Worm (Caenorhabditis elegans) whole organism, L4 larva: Measurements from ENCODE around the gene oac-23.

Source experiments
- D1046.2 ChIP-seq: fragments of 200-800 bp; sonication (Bioruptor generic); IDR thresholded peaks from 2 replicates; pipeline ENCODE4 v1.3.6; 2022; ENCODE audit warnings: missing genetic modification characterization, missing compliant biosample characterization
- F10B5.3 ChIP-seq: sonication (generic microtip); optimal IDR thresholded peaks from 2 replicates; lab custom pipeline; 2016; ENCODE audit warnings: mild to moderate bottlenecking, missing genetic modification characterization, missing compliant biosample characterization
- F44E2.7 ChIP-seq: fragments of 200-800 bp; sonication (Bioruptor generic); IDR thresholded peaks from 2 replicates; pipeline ENCODE4 v2.1.2; 2022; ENCODE audit warnings: missing genetic modification characterization, missing compliant biosample characterization
- T26A8.4 ChIP-seq: fragments of 200-800 bp; sonication (Bioruptor generic); IDR thresholded peaks from 2 replicates; pipeline ENCODE4 v1.3.6; 2022; ENCODE audit warnings: missing genetic modification characterization, missing compliant biosample characterization
- ZK546.5 ChIP-seq, 2 experiments: sonication (generic microtip); optimal IDR thresholded peaks; 2 replicates each; lab custom pipeline; 2017; ENCODE audit warnings: missing biosample characterization in 2 of 2, missing genetic modification characterization in 2 of 2
- ama-1 ChIP-seq: fragments of 150-350 bp; optimal IDR thresholded peaks from 2 replicates; lab custom pipeline; 2014; ENCODE audit warnings: inconsistent platforms, mixed read lengths
- attf-4 ChIP-seq: sonication (generic microtip); optimal IDR thresholded peaks from 3 replicates; lab custom pipeline; 2017; ENCODE audit warnings: missing biosample characterization, missing genetic modification characterization
- ceh-32 ChIP-seq: sonication (generic microtip); optimal IDR thresholded peaks from 2 replicates; lab custom pipeline; 2016; ENCODE audit warnings: mild to moderate bottlenecking, missing genetic modification characterization, missing compliant biosample characterization; ENCODE audit not compliant: poor library complexity
- ceh-82 ChIP-seq: sonication (generic microtip); optimal IDR thresholded peaks from 2 replicates; lab custom pipeline; 2017; ENCODE audit warnings: missing biosample characterization, missing genetic modification characterization
- ctbp-1 ChIP-seq: fragments of 200-800 bp; sonication (Bioruptor generic); IDR thresholded peaks from 2 replicates; pipeline ENCODE4 v1.3.6; 2022; ENCODE audit warnings: missing genetic modification reagents, missing genetic modification characterization, missing compliant biosample characterization
- daf-19 ChIP-seq: fragments of 200-800 bp; sonication (Bioruptor generic); conservative IDR thresholded peaks from 2 replicates; pipeline ENCODE4 v1.3.6; 2022; ENCODE audit warnings: missing genetic modification characterization, missing compliant biosample characterization
- dmd-6 ChIP-seq: fragments of 200-800 bp; sonication (Bioruptor generic); IDR thresholded peaks from 2 replicates; pipeline ENCODE4 v1.3.6; 2022; ENCODE audit warnings: missing genetic modification reagents, missing genetic modification characterization, missing compliant biosample characterization
- dmd-9 ChIP-seq: fragments of 200-800 bp; sonication (Bioruptor generic); IDR thresholded peaks from 2 replicates; pipeline ENCODE4 v1.3.6; 2022; ENCODE audit warnings: missing genetic modification reagents, missing genetic modification characterization, missing compliant biosample characterization
- dpl-1 ChIP-seq: fragments of 150-350 bp; optimal IDR thresholded peaks from 2 replicates; lab custom pipeline; 2014; ENCODE audit warnings: missing biosample characterization, missing genetic modification reagents, missing genetic modification characterization
- dve-1 ChIP-seq: sonication (generic microtip); optimal IDR thresholded peaks from 2 replicates; lab custom pipeline; 2017; ENCODE audit warnings: antibody characterized with exemption, mild to moderate bottlenecking, missing genetic modification characterization, missing compliant biosample characterization; ENCODE audit not compliant: insufficient read depth
- egl-27 ChIP-seq: sonication (generic microtip); optimal IDR thresholded peaks from 3 replicates; lab custom pipeline; 2017; ENCODE audit warnings: missing biosample characterization, missing genetic modification reagents, missing genetic modification characterization
- hlh-11 ChIP-seq: fragments of 200-800 bp; sonication (Bioruptor generic); optimal IDR thresholded peaks from 2 replicates; lab custom pipeline; 2018; ENCODE audit warnings: mild to moderate bottlenecking, missing genetic modification characterization, missing compliant biosample characterization
- hlh-30 ChIP-seq: sonication (generic microtip); optimal IDR thresholded peaks from 2 replicates; lab custom pipeline; 2017; ENCODE audit warnings: antibody characterized with exemption, mild to moderate bottlenecking, missing genetic modification characterization, missing compliant biosample characterization; ENCODE audit not compliant: insufficient read depth
- hmg-1.1 ChIP-seq: fragments of 200-800 bp; sonication (Bioruptor generic); IDR thresholded peaks from 2 replicates; pipeline ENCODE4 v1.3.6; 2022; ENCODE audit warnings: missing genetic modification reagents, missing genetic modification characterization, missing compliant biosample characterization
- lin-13 ChIP-seq: fragments of 150-350 bp; optimal IDR thresholded peaks from 2 replicates; lab custom pipeline; 2014; ENCODE audit warnings: missing biosample characterization, missing genetic modification reagents, missing genetic modification characterization
- lsy-2 ChIP-seq, 2 experiments: fragments of 150-350 bp in 1 of 2; sonication (generic microtip) in 1 of 2; optimal IDR thresholded peaks; 2 replicates each; lab custom pipeline; 2014 to 2017; ENCODE audit warnings: missing biosample characterization in 2 of 2, missing genetic modification characterization in 2 of 2
- madf-9 ChIP-seq: fragments of 200-800 bp; sonication (Bioruptor generic); conservative IDR thresholded peaks from 2 replicates; pipeline ENCODE4 v1.3.6; 2022; ENCODE audit warnings: missing genetic modification reagents, missing genetic modification characterization, missing compliant biosample characterization
- mdl-1 ChIP-seq, 2 experiments: fragments of 150-350 bp in 1 of 2; sonication (generic microtip) in 1 of 2; optimal IDR thresholded peaks; 2 replicates each; lab custom pipeline; 2014 to 2017; ENCODE audit warnings: missing biosample characterization in 2 of 2, missing genetic modification characterization in 2 of 2
- mdt-29 ChIP-seq: fragments of 200-800 bp; sonication (Bioruptor generic); IDR thresholded peaks from 2 replicates; pipeline ENCODE4 v1.3.6; 2022; ENCODE audit warnings: missing genetic modification reagents, missing genetic modification characterization, missing compliant biosample characterization
- mep-1 ChIP-seq: fragments of 150-350 bp; sonication (generic microtip); optimal IDR thresholded peaks from 3 replicates; lab custom pipeline; 2014; ENCODE audit warnings: missing biosample characterization, missing genetic modification characterization
- mes-2 ChIP-seq: sonication (generic microtip); optimal IDR thresholded peaks from 2 replicates; lab custom pipeline; 2016; ENCODE audit warnings: missing genotype, mild to moderate bottlenecking, missing genetic modification characterization, missing compliant biosample characterization; ENCODE audit not compliant: poor library complexity, severe bottlenecking
- mxl-3 ChIP-seq: fragments of 200-800 bp; sonication (Bioruptor generic); optimal IDR thresholded peaks from 2 replicates; lab custom pipeline; 2018; ENCODE audit warnings: mild to moderate bottlenecking, missing genetic modification characterization, missing compliant biosample characterization
- nhr-11 ChIP-seq: fragments of 150-350 bp; optimal IDR thresholded peaks from 2 replicates; lab custom pipeline; 2014; ENCODE audit warnings: missing biosample characterization, missing genetic modification characterization
- nhr-111 ChIP-seq: fragments of 200-800 bp; sonication (Bioruptor generic); optimal IDR thresholded peaks from 2 replicates; lab custom pipeline; 2018; ENCODE audit warnings: mild to moderate bottlenecking, missing genetic modification characterization, missing compliant biosample characterization
- nhr-28 ChIP-seq: fragments of 150-350 bp; optimal IDR thresholded peaks from 2 replicates; lab custom pipeline; 2014; ENCODE audit warnings: missing biosample characterization, missing genetic modification characterization
- nhr-6 ChIP-seq: fragments of 150-350 bp; optimal IDR thresholded peaks from 2 replicates; lab custom pipeline; 2014; ENCODE audit warnings: missing biosample characterization, missing genetic modification characterization
- nhr-77 ChIP-seq: fragments of 150-350 bp; optimal IDR thresholded peaks from 2 replicates; lab custom pipeline; 2014; ENCODE audit warnings: missing biosample characterization, missing genetic modification characterization
- pha-4 ChIP-seq, 2 experiments: fragments of 150-350 bp in 1 of 2; fragments of 200-800 bp in 1 of 2; sonication (Bioruptor generic) in 1 of 2; IDR thresholded peaks in 1 of 2; optimal IDR thresholded peaks in 1 of 2; 2 replicates each; pipeline versions ENCODE4 v1.3.6 to Lab custom; 2014 to 2022; ENCODE audit warnings: missing genetic modification characterization in 2 of 2, missing genetic modification reagents in 2 of 2, missing biosample characterization in 1 of 2, missing compliant biosample characterization in 1 of 2
- pqm-1 ChIP-seq: sonication (generic microtip); optimal IDR thresholded peaks from 2 replicates; lab custom pipeline; 2017; ENCODE audit warnings: missing biosample characterization, missing genetic modification characterization
- rbr-2 ChIP-seq: sonication (generic microtip); optimal IDR thresholded peaks from 2 replicates; lab custom pipeline; 2016; ENCODE audit warnings: missing genotype, missing genetic modification characterization, missing compliant biosample characterization
- sdz-12 ChIP-seq: fragments of 200-800 bp; sonication (Bioruptor generic); optimal IDR thresholded peaks from 2 replicates; lab custom pipeline; 2018; ENCODE audit warnings: mild to moderate bottlenecking, missing genetic modification characterization, missing compliant biosample characterization
- set-16 ChIP-seq: fragments of 200-800 bp; sonication (Bioruptor generic); IDR thresholded peaks from 2 replicates; pipeline ENCODE4 v1.3.6; 2022; ENCODE audit warnings: missing genetic modification reagents, missing genetic modification characterization, missing compliant biosample characterization
- snpc-4 ChIP-seq: fragments of 150-350 bp; optimal IDR thresholded peaks from 2 replicates; lab custom pipeline; 2014; ENCODE audit warnings: missing biosample characterization, missing genetic modification characterization
- unc-62 ChIP-seq, 3 experiments: fragments of 150-350 bp in 1 of 3; sonication (generic microtip); optimal IDR thresholded peaks in 2 of 3; peaks in 1 of 3; 1 replicate in 1 of 3; 2 replicates in 2 of 3; lab custom pipeline; 2014 to 2017; ENCODE audit warnings: missing biosample characterization in 3 of 3, missing genetic modification characterization in 3 of 3, missing genetic modification reagents in 3 of 3, missing genotype in 1 of 3
- zfp-3 ChIP-seq: fragments of 200-800 bp; sonication (Bioruptor generic); conservative IDR thresholded peaks from 2 replicates; pipeline ENCODE4 v1.3.6; 2022; ENCODE audit warnings: missing genetic modification reagents, missing genetic modification characterization, missing compliant biosample characterization
- zip-2 ChIP-seq: fragments of 150-350 bp; optimal IDR thresholded peaks from 2 replicates; lab custom pipeline; 2014; ENCODE audit warnings: missing biosample characterization, missing genetic modification characterization

The oac-23 gene

DNA sequence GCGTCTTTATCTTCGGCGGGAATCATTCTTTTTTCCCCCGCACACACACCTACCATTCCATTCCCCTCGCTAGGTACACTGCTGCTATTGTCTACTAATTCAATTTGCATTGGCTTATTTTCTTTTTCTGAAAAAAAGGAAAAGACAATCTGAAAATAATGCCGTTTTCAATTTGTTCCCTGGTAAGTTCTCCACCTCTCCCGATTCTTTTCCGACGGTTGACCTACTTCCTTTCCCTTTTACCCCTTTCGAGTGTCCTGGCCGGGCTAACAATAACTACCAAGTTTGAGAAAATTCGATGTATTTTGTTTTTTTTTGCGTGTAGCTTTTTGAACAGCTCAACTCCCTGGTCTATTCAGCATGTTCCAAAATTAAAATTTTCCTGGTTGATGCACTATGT is 14.0 kb upstream of the oac-23 start, which contains the start of gene F37C4.4 (continued):
- TF ChIP-seq unc-62 (GFP tag; optimal IDR thresholded peaks at IDR 0.05 in 1 of 2; lab: Kevin White, UChicago): peak in 1 of 2 experiments; percentile 36
- no peak for TF ChIP-seq unc-62 (tag; optimal IDR thresholded peaks at IDR 0.05; lab: Kevin White, UChicago)
- TF ChIP-seq zip-2 (tag; lab: Kevin White, UChicago): no peak

DNA sequence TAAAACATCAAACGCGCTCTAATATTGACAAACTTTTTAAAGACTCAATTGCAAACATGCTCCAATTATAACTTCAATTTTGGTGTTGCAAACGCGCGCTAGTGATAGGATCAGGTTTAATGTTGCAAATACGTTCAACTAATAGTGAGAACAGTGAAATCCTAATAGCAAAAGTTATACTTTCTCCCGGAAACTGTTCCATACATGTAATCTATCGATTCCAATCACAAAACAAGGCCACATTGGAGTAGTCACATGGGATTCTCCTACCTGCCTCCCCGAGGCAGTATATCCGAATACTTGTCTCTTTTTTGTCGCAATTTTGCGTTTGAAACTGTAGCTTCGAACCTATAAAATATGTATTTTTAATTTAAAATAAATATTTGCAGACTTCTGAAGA is 11.4 kb upstream of the oac-23 start:
- TF ChIP-seq ctbp-1 (GFP tag; lab: Robert Waterston, UW): no peak

DNA sequence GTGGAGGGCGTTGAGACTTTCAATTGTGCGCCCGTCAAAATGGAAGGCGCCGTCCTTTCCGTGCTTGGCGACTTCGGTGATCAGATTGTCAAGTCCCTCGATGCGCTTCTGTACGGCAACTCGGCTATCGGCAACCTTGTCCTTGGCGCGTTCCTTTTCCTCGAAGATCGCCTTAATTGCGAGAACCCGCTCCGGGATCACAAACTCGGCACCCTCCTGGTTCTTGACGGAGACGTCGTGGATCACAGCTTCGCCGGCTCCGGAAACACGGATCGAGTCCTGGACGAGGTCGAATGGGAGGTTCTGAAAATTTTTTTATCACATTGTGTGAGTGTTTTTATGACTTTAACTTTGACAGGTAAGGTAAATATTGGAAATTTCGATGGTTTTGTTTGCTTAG is 8.0 kb upstream of the oac-23 start:
- TF ChIP-seq ZK546.5 (tag; optimal IDR thresholded peaks at IDR 0.05; lab: Kevin White, UChicago) (no peak), set-16 (GFP tag; lab: Robert Waterston, UW) (peak; percentile 81), zfp-3 (GFP tag; lab: Robert Waterston, UW) (0 out of 2 replicates have a peak, but pooled peaks have one; percentile 12), unc-62 (GFP tag; optimal IDR thresholded peaks at IDR 0.05 in 1 of 2; lab: Kevin White, UChicago) (peak in 1 of 2 experiments; percentile 81), unc-62 (tag; optimal IDR thresholded peaks at IDR 0.05; lab: Kevin White, UChicago) (no peak)

- TF ChIP-seq sdz-12 (GFP tag; lab: Kevin White, UChicago) (no peak), nhr-6 (tag; lab: Kevin White, UChicago) (no peak), ceh-82 (tag; lab: Kevin White, UChicago) (no peak), nhr-111 (GFP tag; lab: Kevin White, UChicago) (no peak), daf-19 (no peak), mxl-3 (GFP tag; lab: Kevin White, UChicago) (no peak), madf-9 (GFP tag; lab: Robert Waterston, UW) (no peak), F10B5.3 (tag; lab: Kevin White, UChicago) (no peak), rbr-2 (tag; lab: Kevin White, UChicago) (no peak), D1046.2 (no peak), pqm-1 (no peak), attf-4 (tag; lab: Kevin White, UChicago) (no peak), set-16 (GFP tag; lab: Robert Waterston, UW) (no peak), mdt-29 (GFP tag; lab: Robert Waterston, UW) (no peak), dmd-9 (GFP tag; lab: Robert Waterston, UW) (no peak), F44E2.7 (no peak), egl-27 (tag; lab: Kevin White, UChicago) (no peak), hlh-11 (tag; lab: Kevin White, UChicago) (no peak), ceh-32 (tag; lab: Kevin White, UChicago) (no peak)
Observed at ce11 chrIV:3873706-3874105, 7.5 kb upstream of the oac-23 start, which contains the start of gene F37C4.5. Gene F37C4.5 (minus strand): TSS chrIV:3873806.

DNA sequence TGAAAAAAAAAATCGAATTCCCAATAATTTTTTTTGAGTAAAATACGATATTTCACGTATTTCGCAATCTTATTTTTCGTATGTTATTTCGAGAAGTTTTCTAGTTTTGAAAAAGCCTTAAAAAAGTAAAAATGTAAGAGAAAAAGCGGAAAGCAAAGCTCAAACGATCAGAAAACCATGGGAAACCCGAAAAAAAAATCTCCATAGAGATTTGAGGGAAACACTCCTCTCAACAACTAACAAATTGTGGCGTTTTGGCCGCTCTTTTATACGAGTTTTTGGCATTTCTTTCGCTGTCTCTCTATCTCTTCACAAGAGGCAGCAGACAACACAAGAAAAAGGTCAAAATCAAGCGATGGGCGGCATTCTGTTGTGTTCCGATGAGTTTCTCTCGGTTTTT is 6.8 kb upstream of the oac-23 start:
- peak; percentile 14 for TF ChIP-seq nhr-11
- peak; percentile 55 for TF ChIP-seq nhr-77 (tag; lab: Kevin White, UChicago)
- no peak for TF ChIP-seq pha-4 (GFP tag; IDR thresholded peaks at IDR 0.05; lab: Robert Waterston, UW)
- TF ChIP-seq pha-4 (tag; optimal IDR thresholded peaks at IDR 0.05; lab: Kevin White, UChicago): peak; percentile 7
- no peak for TF ChIP-seq snpc-4 (tag; lab: Kevin White, UChicago)
- 0 out of 2 replicates have a peak, but pooled peaks have one; percentile 34 for TF ChIP-seq T26A8.4 (GFP tag; lab: Robert Waterston, UW)
- peak in 1 of 2 experiments; percentile 8 for TF ChIP-seq mdl-1 (tag; optimal IDR thresholded peaks at IDR 0.05; lab: Kevin White, UChicago)
- peak; percentile 71 for TF ChIP-seq hlh-11 (tag; lab: Kevin White, UChicago)
- no peak for TF ChIP-seq ceh-32 (tag; lab: Kevin White, UChicago)
- TF ChIP-seq lsy-2 (tag; optimal IDR thresholded peaks at IDR 0.05; lab: Kevin White, UChicago): peak in 1 of 2 experiments; percentile 36
- peak; percentile 28 for TF ChIP-seq hlh-30 (tag; lab: Kevin White, UChicago)
- no peak for TF ChIP-seq zip-2 (tag; lab: Kevin White, UChicago)
- TF ChIP-seq dpl-1 (GFP tag; lab: Kevin White, UChicago): peak; percentile 34
- peak; percentile 97 for TF ChIP-seq ama-1 (lab: Kevin White, UChicago)
- TF ChIP-seq dmd-6 (GFP tag; lab: Robert Waterston, UW): peak; percentile 64
- no peak for TF ChIP-seq mxl-3 (GFP tag; lab: Kevin White, UChicago)
- peak; percentile 63 for TF ChIP-seq nhr-6 (tag; lab: Kevin White, UChicago)
- TF ChIP-seq lin-13 (GFP tag; lab: Kevin White, UChicago): no peak
- TF ChIP-seq nhr-28 (tag; lab: Kevin White, UChicago): peak; percentile 67
- 0 out of 2 replicates have a peak, but pooled peaks have one; percentile 27 for TF ChIP-seq hmg-1.1 (GFP tag; lab: Robert Waterston, UW)
- peak; percentile 43 for TF ChIP-seq mes-2 (tag; lab: Kevin White, UChicago)
- TF ChIP-seq dve-1 (tag; lab: Kevin White, UChicago): peak; percentile 51
- peak; percentile 72 for TF ChIP-seq mep-1
